Worm (Caenorhabditis elegans): ENCODE data around the gene C54G10.1.

The C54G10.1 gene

DNA sequence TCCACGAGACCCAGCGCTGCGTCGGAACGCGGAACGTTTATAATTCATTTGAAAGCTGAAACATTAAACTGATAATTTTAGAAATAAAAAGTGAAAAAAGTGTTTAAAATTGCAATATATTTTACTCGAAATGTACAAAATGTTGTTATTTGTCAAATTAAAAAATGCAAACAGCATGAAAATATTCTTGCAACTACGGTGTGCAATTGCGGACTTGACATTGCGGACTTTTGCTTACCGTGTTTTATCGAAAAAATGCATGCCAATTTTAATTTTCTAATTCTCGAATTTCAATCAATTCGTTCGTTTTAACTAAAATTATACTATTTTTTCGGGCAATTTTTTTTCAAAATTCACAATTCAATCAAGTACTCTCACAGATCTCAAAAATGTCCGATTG is 28.7 kb upstream of the C54G10.1 start, which contains the start of the genes R11H6.5 and ccnk-1:
TSS of gene R11H6.5 (minus strand) at position 55 of the 400 bp plus-strand sequence.
TSS of gene ccnk-1 (plus strand) at position 381 of the 400 bp plus-strand sequence.
- no peak for TF ChIP-seq nhr-76 (tag; optimal IDR thresholded peaks at IDR 0.05)
- no peak for TF ChIP-seq nhr-67 (tag; optimal IDR thresholded peaks at IDR 0.05)
- peak; percentile 80 for TF ChIP-seq pha-4 (tag; optimal IDR thresholded peaks at IDR 0.05)
- peak; percentile 39 for TF ChIP-seq lin-39 (tag; optimal IDR thresholded peaks at IDR 0.05)
- no peak for TF ChIP-seq egl-27 (tag; optimal IDR thresholded peaks at IDR 0.05)
- TF ChIP-seq mdl-1 (tag; optimal IDR thresholded peaks at IDR 0.05): no peak
- TF ChIP-seq ZK546.5 (tag; optimal IDR thresholded peaks at IDR 0.05): no peak
- TF ChIP-seq jun-1 (tag; optimal IDR thresholded peaks at IDR 0.05): no peak
- TF ChIP-seq ceh-82 (tag; optimal IDR thresholded peaks at IDR 0.05): no peak
- no peak for TF ChIP-seq tbx-2 (tag; optimal IDR thresholded peaks at IDR 0.05)
- TF ChIP-seq nhr-25 (tag; optimal IDR thresholded peaks at IDR 0.05): no peak
- TF ChIP-seq egl-5 (tag; optimal IDR thresholded peaks at IDR 0.05): no peak
- TF ChIP-seq lin-15B (tag; optimal IDR thresholded peaks at IDR 0.05): peak; percentile 55
- TF ChIP-seq ztf-11 (tag; optimal IDR thresholded peaks at IDR 0.05): no peak
- no peak for TF ChIP-seq skn-1 (tag; optimal IDR thresholded peaks at IDR 0.05)
- no peak for TF ChIP-seq mml-1 (tag; optimal IDR thresholded peaks at IDR 0.05)
- no peak for TF ChIP-seq sea-2 (GFP tag; optimal IDR thresholded peaks at IDR 0.05)
- no peak for TF ChIP-seq snpc-4 (tag; optimal IDR thresholded peaks at IDR 0.05)
- TF ChIP-seq elt-3 (tag; optimal IDR thresholded peaks at IDR 0.05): no peak
- no peak for TF ChIP-seq fkh-10 (GFP tag; optimal IDR thresholded peaks at IDR 0.05)
- TF ChIP-seq ceh-28 (tag; optimal IDR thresholded peaks at IDR 0.05): no peak
- no peak for TF ChIP-seq nhr-23 (tag; optimal IDR thresholded peaks at IDR 0.05)
- TF ChIP-seq aly-2 (tag; optimal IDR thresholded peaks at IDR 0.05): no peak
- TF ChIP-seq hmg-11 (tag; optimal IDR thresholded peaks at IDR 0.05): peak; percentile 51
- TF ChIP-seq ceh-9 (tag; optimal IDR thresholded peaks at IDR 0.05): no peak
- TF ChIP-seq unc-62 (GFP tag; optimal IDR thresholded peaks at IDR 0.05): no peak
- no peak for TF ChIP-seq elt-1 (tag; optimal IDR thresholded peaks at IDR 0.05)
- no peak for TF ChIP-seq elt-2 (tag; optimal IDR thresholded peaks at IDR 0.05)
- TF ChIP-seq ama-1 (optimal IDR thresholded peaks at IDR 0.05): no peak
- peak; percentile 92 for TF ChIP-seq nfya-1 (tag; optimal IDR thresholded peaks at IDR 0.05; ENCODE audit: insufficient read depth)
- TF ChIP-seq nhr-28 (tag; optimal IDR thresholded peaks at IDR 0.05): no peak
- no peak for TF ChIP-seq nhr-43 (tag; optimal IDR thresholded peaks at IDR 0.05; ENCODE audit: poor library complexity, severe bottlenecking)
- no peak for TF ChIP-seq R02D3.7 (tag; optimal IDR thresholded peaks at IDR 0.05)
- no peak for TF ChIP-seq ceh-16 (tag; optimal IDR thresholded peaks at IDR 0.05)

DNA sequence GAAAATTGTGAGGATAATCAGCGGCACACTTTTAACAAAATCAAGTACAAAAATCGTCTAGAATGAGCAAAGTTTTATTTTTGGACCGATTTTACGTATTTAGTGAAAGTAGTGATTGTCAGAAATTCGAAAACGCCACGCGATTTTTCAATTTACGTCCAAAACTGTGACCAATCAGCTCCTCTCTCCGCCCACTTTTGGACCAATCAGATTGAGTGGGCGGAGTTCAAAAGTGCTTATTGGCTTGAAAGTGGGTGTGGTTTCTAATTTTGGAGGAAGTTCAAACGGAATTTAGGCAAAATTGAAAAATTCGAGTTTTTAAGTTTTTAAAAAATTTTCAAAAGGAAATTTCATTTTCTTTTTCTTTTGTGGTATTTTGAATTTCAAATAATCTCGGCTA is 26.4 kb upstream of the C54G10.1 start:
- TF ChIP-seq nfya-1 (tag; optimal IDR thresholded peaks at IDR 0.05; ENCODE audit: insufficient read depth) (peak; percentile 86), skn-1 (tag; optimal IDR thresholded peaks at IDR 0.05) (no peak)

DNA sequence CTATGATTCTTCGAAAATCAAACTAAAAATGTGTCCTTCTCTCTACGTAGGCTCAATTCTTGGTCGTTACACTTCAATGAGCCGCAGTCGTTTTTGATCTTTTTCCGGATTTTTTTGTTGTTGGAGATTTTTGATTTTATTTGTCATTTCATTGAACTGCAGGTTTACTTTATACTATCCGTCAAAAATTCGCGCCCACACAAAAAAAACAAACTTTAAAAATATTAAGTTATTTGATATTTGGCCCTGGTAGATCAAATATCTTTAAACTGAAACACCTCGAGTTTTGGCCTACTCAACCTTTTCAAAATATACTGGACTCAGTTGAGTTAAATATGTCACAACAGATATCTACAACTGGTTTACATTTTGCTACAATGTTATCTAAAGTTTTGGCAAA is 25.2 kb upstream of the C54G10.1 start:
- TF ChIP-seq lin-39 (tag; optimal IDR thresholded peaks at IDR 0.05) (no peak), ceh-82 (tag; optimal IDR thresholded peaks at IDR 0.05) (no peak), nhr-76 (tag; optimal IDR thresholded peaks at IDR 0.05) (no peak), nhr-43 (tag; optimal IDR thresholded peaks at IDR 0.05; ENCODE audit: poor library complexity, severe bottlenecking) (no peak), lin-15B (tag; optimal IDR thresholded peaks at IDR 0.05) (no peak), nhr-237 (tag; optimal IDR thresholded peaks at IDR 0.05) (no peak), nhr-11 (tag; optimal IDR thresholded peaks at IDR 0.05) (no peak), ZK546.5 (tag; optimal IDR thresholded peaks at IDR 0.05) (no peak), elt-1 (tag; optimal IDR thresholded peaks at IDR 0.05) (no peak), daf-12 (tag; optimal IDR thresholded peaks at IDR 0.05) (no peak), ama-1 (optimal IDR thresholded peaks at IDR 0.05) (no peak), ceh-9 (tag; optimal IDR thresholded peaks at IDR 0.05) (no peak), pha-4 (tag; optimal IDR thresholded peaks at IDR 0.05) (no peak), aly-2 (tag; optimal IDR thresholded peaks at IDR 0.05) (no peak), nhr-12 (tag; optimal IDR thresholded peaks at IDR 0.05) (no peak)

DNA sequence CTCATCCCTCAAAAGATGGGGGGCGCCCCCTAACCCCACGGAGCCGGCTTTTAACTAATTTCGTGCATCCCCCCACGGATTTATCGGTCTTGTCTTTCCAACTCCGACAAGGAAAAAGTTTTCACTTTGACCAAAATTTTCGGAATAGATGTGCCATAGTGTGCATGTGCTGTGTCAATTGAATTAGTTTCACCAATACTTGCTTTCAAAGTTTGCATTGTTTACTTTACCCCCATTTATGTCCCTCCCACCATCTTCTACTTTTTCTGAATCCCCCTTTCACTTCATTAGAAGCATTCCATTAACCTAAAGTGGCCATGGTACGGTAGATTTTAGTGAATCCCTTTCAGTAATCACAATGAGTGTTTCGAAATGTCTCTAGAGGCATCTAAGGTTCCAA is 23.2 kb upstream of the C54G10.1 start:
- TF ChIP-seq zag-1 (tag; optimal IDR thresholded peaks at IDR 0.05) (no peak), snpc-4 (tag; optimal IDR thresholded peaks at IDR 0.05) (no peak), nhr-76 (tag; optimal IDR thresholded peaks at IDR 0.05) (no peak), nhr-28 (tag; optimal IDR thresholded peaks at IDR 0.05) (no peak), unc-39 (tag; optimal IDR thresholded peaks at IDR 0.05) (no peak), ceh-82 (tag; optimal IDR thresholded peaks at IDR 0.05) (no peak), ama-1 (optimal IDR thresholded peaks at IDR 0.05) (no peak), elt-2 (tag; optimal IDR thresholded peaks at IDR 0.05) (no peak), R02D3.7 (tag; optimal IDR thresholded peaks at IDR 0.05) (no peak), ztf-11 (tag; optimal IDR thresholded peaks at IDR 0.05) (no peak), fkh-10 (GFP tag; optimal IDR thresholded peaks at IDR 0.05) (no peak), ztf-4 (tag; optimal IDR thresholded peaks at IDR 0.05) (no peak), hmg-11 (tag; optimal IDR thresholded peaks at IDR 0.05) (no peak)
